Fruit fly (Drosophila melanogaster): ENCODE data around the gene aly.

The aly gene

dm6 chr3L:3042150-3043049 is 16.1 kb upstream of the aly start, which contains the start of gene Prx4 (continued):
- TF ChIP-seq NK7.1 (GFP tag; optimal IDR thresholded peaks at IDR 0.05) (no peak), caup (GFP tag; optimal IDR thresholded peaks at IDR 0.05; ENCODE audit: severe bottlenecking) (peak; percentile 74), E2f1 (GFP tag; IDR thresholded peaks at IDR 0.05) (peak; percentile 69), Ets65A (GFP tag) (no peak), CG6272 (GFP tag; IDR thresholded peaks at IDR 0.05) (no peak), CG4617 (GFP tag; optimal IDR thresholded peaks at IDR 0.05; ENCODE audit: borderline replicate concordance) (no peak), nmo (GFP tag; optimal IDR thresholded peaks at IDR 0.05) (peak; percentile 70), CG18011 (GFP tag; optimal IDR thresholded peaks at IDR 0.05) (peak; percentile 15), CG13123 (GFP tag; optimal IDR thresholded peaks at IDR 0.05) (no peak), CG4707 (GFP tag; optimal IDR thresholded peaks at IDR 0.05) (peak; percentile 39), fu2 (GFP tag; optimal IDR thresholded peaks at IDR 0.05) (no peak), CG8290 (GFP tag; optimal IDR thresholded peaks at IDR 0.05) (peak; percentile 2), CG8290 (tag; optimal IDR thresholded peaks at IDR 0.05) (peak in 1 of 2 experiments; percentile 34), lov (optimal IDR thresholded peaks at IDR 0.05) (no peak), lov (GFP tag; IDR thresholded peaks at IDR 0.05) (no peak), MBD-R2 (GFP tag; IDR thresholded peaks at IDR 0.05) (peak; percentile 28; the same call in 1 of the 2 replicates), Sin3A (optimal IDR thresholded peaks at IDR 0.05) (no peak), kni (GFP tag; optimal IDR thresholded peaks at IDR 0.05) (no peak), br (optimal IDR thresholded peaks at IDR 0.05) (no peak), CG3726 (GFP tag; IDR thresholded peaks at IDR 0.05) (peak; percentile 71; the same call in 2 of the 3 replicates), CG3163 (GFP tag; optimal IDR thresholded peaks at IDR 0.05) (no peak), z (GFP tag; IDR thresholded peaks at IDR 0.05) (no peak), CG10654 (GFP tag; optimal IDR thresholded peaks at IDR 0.05) (peak; percentile 39), run (tag; optimal IDR thresholded peaks at IDR 0.05) (peak; percentile 2), CG9817 (tag; optimal IDR thresholded peaks at IDR 0.05) (peak; percentile 64), CG17385 (GFP tag; optimal IDR thresholded peaks at IDR 0.05) (peak; percentile 68), MTF-1 (GFP tag; optimal IDR thresholded peaks at IDR 0.05; ENCODE audit: borderline replicate concordance) (peak; percentile 43), hbn (GFP tag; IDR thresholded peaks at IDR 0.05; ENCODE audit: partially characterized antibody) (no peak), CG17359 (tag; optimal IDR thresholded peaks at IDR 0.05) (peak; percentile 84), dmrt11E (tag; optimal IDR thresholded peaks at IDR 0.05) (peak; percentile 61), CG32532 (GFP tag; IDR thresholded peaks at IDR 0.05) (peak; percentile 84), org-1 (GFP tag; optimal IDR thresholded peaks at IDR 0.05) (peak; percentile 64), Sox100B (GFP tag; optimal IDR thresholded peaks at IDR 0.05) (peak; percentile 49), rib (GFP tag; IDR thresholded peaks at IDR 0.05) (no peak), Awh (GFP tag; IDR thresholded peaks at IDR 0.05) (peak; percentile 86), CG2889 (GFP tag; IDR thresholded peaks at IDR 0.05) (peak; percentile 63; the same call in 1 of the 3 replicates), pzg (GFP tag; optimal IDR thresholded peaks at IDR 0.05) (peak; percentile 74), Kr (GFP tag; optimal IDR thresholded peaks at IDR 0.05) (no peak), HLH4C (GFP tag; IDR thresholded peaks at IDR 0.05; ENCODE audit: partially characterized antibody) (no peak), Lpt (GFP tag; optimal IDR thresholded peaks at IDR 0.05) (no peak), CG4820 (GFP tag; optimal IDR thresholded peaks at IDR 0.05) (peak; percentile 31), Pdp1 (GFP tag; optimal IDR thresholded peaks at IDR 0.05) (peak; percentile 46 to 63), YL-1 (GFP tag; optimal IDR thresholded peaks at IDR 0.05) (no peak), CG11456 (GFP tag; IDR thresholded peaks at IDR 0.05) (peak; percentile 81), tll (GFP tag; optimal IDR thresholded peaks at IDR 0.05) (no peak), pb (GFP tag; optimal IDR thresholded peaks at IDR 0.05) (no peak), HHEX (GFP tag; optimal IDR thresholded peaks at IDR 0.05) (peak; percentile 54), CG13624 (GFP tag; optimal IDR thresholded peaks at IDR 0.05) (peak; percentile 26), fd64A (GFP tag; optimal IDR thresholded peaks at IDR 0.05) (no peak)

Data from whole organism, embryonic.